Fruit fly (Drosophila melanogaster): ENCODE measurements around the gene TwdlZ.
A peak's percentile ranks its signal among the peaks of the same experiment; 100 is the strongest.

The TwdlZ gene

dm6 chrX:16723203-16724173 is 14.5 kb upstream of the TwdlZ start (continued):
- TF ChIP-seq stwl (tag; optimal IDR thresholded peaks at IDR 0.05) (no peak), BEAF-32 (GFP tag; optimal IDR thresholded peaks at IDR 0.05) (no peak), CG10959 (GFP tag; IDR thresholded peaks at IDR 0.05) (0 out of 2 replicates have a peak, but pooled peaks have one; percentile 24), vfl (GFP tag; optimal IDR thresholded peaks at IDR 0.05) (peak; percentile 37), tio (GFP tag; optimal IDR thresholded peaks at IDR 0.05) (peak; percentile 73), Side (GFP tag; optimal IDR thresholded peaks at IDR 0.05) (peak; percentile 24), Nf-YB (GFP tag; optimal IDR thresholded peaks at IDR 0.05) (peak; percentile 66), Chrac-16 (GFP tag; optimal IDR thresholded peaks at IDR 0.05) (peak; percentile 49), Atf3 (GFP tag; optimal IDR thresholded peaks at IDR 0.05) (peak; percentile 27), pfk (GFP tag; optimal IDR thresholded peaks at IDR 0.05) (no peak), CG10147 (GFP tag; optimal IDR thresholded peaks at IDR 0.05) (peak; percentile 43), insv (GFP tag; optimal IDR thresholded peaks at IDR 0.05) (no peak), abd-A (tag; optimal IDR thresholded peaks at IDR 0.05) (no peak), chinmo (GFP tag; IDR thresholded peaks at IDR 0.05; ENCODE audit: partially characterized antibody) (0 out of 4 replicates have a peak, but pooled peaks have one; percentile 53), Nf-YA (GFP tag; IDR thresholded peaks at IDR 0.05) (no peak), Doc2 (GFP tag; IDR thresholded peaks at IDR 0.05) (no peak), E2f2 (GFP tag; IDR thresholded peaks at IDR 0.05) (peak; percentile 53; the same call in 1 of the 2 replicates), gce (GFP tag; IDR thresholded peaks at IDR 0.05) (no peak), crc (GFP tag; optimal IDR thresholded peaks at IDR 0.05) (peak; percentile 46), CG4854 (GFP tag; optimal IDR thresholded peaks at IDR 0.05) (no peak), CG9727 (GFP tag; optimal IDR thresholded peaks at IDR 0.05) (peak; percentile 78), wor (GFP tag; IDR thresholded peaks at IDR 0.05) (peak; percentile 55), Fer2 (tag; optimal IDR thresholded peaks at IDR 0.05) (no peak), inv (GFP tag; IDR thresholded peaks at IDR 0.05; ENCODE audit: partially characterized antibody) (no peak), eve (GFP tag; optimal IDR thresholded peaks at IDR 0.05) (peak in 1 of 2 experiments; percentile 72), sens (GFP tag) (peak; percentile 96), pita (GFP tag; optimal IDR thresholded peaks at IDR 0.05) (no peak), z (GFP tag; IDR thresholded peaks at IDR 0.05) (no peak), usp (GFP tag; optimal IDR thresholded peaks at IDR 0.05) (no peak), CG1529 (GFP tag; optimal IDR thresholded peaks at IDR 0.05) (peak; percentile 67), E2f1 (GFP tag; IDR thresholded peaks at IDR 0.05) (peak; percentile 68), CG33557 (GFP tag; optimal IDR thresholded peaks at IDR 0.05) (peak; percentile 31), cad (GFP tag; optimal IDR thresholded peaks at IDR 0.05) (no peak), ATbp (GFP tag; optimal IDR thresholded peaks at IDR 0.05) (peak; percentile 71), CG11696 (GFP tag; IDR thresholded peaks at IDR 0.05) (peak; percentile 88), ro (GFP tag; IDR thresholded peaks at IDR 0.05) (peak; percentile 26; the same call in 1 of the 2 replicates), CG42726 (GFP tag; IDR thresholded peaks at IDR 0.05; ENCODE audit: partially characterized antibody) (no peak), psq (GFP tag; optimal IDR thresholded peaks at IDR 0.05) (no peak), CG10274 (GFP tag; optimal IDR thresholded peaks at IDR 0.05) (no peak), CG4707 (GFP tag; optimal IDR thresholded peaks at IDR 0.05) (peak; percentile 54), nmo (GFP tag; optimal IDR thresholded peaks at IDR 0.05) (peak; percentile 91), nerfin-1 (tag; optimal IDR thresholded peaks at IDR 0.05) (peak; percentile 1), dimm (GFP tag; IDR thresholded peaks at IDR 0.05) (0 out of 2 replicates have a peak, but pooled peaks have one; percentile 22), CG18262 (tag; optimal IDR thresholded peaks at IDR 0.05) (peak; percentile 73), CG14965 (GFP tag; optimal IDR thresholded peaks at IDR 0.05; ENCODE audit: borderline replicate concordance) (no peak), CG13287 (GFP tag; IDR thresholded peaks at IDR 0.05; ENCODE audit: partially characterized antibody) (no peak), CG2889 (GFP tag; IDR thresholded peaks at IDR 0.05) (no peak), D19A (tag; optimal IDR thresholded peaks at IDR 0.05) (peak; percentile 65)

Measured in whole organism, embryonic.